Fruit fly (Drosophila melanogaster) whole organism, embryonic: ENCODE data around the gene QIL1.
A peak's percentile ranks its signal among the peaks of the same experiment; 100 is the strongest.

ENCODE experiments used
- Abd-B ChIP-seq: fragments of 200-800 bp; sonication (Bioruptor generic); optimal IDR thresholded peaks from 2 replicates; lab custom pipeline; 2018; ENCODE audit warnings: missing biosample characterization, mild to moderate bottlenecking, missing genetic modification characterization, moderate library complexity
- Atf3 ChIP-seq: fragments of 200-800 bp; sonication (Bioruptor generic); optimal IDR thresholded peaks from 3 replicates; lab custom pipeline; 2016; ENCODE audit warnings: missing biosample characterization, missing genetic modification characterization
- CG10209 ChIP-seq: fragments of 200-800 bp; sonication (Bioruptor generic); optimal IDR thresholded peaks from 3 replicates; lab custom pipeline; 2017; ENCODE audit warnings: missing biosample characterization, mild to moderate bottlenecking, missing genetic modification characterization, missing genetic modification reagents
- CG11560 ChIP-seq: fragments of 200-800 bp; sonication (Bioruptor generic); IDR thresholded peaks from 3 replicates; pipeline ENCODE4 v1.3.6; 2022; ENCODE audit warnings: missing biosample characterization, missing genetic modification characterization
- CG12942 ChIP-seq: fragments of 200-800 bp; sonication (Bioruptor generic); optimal IDR thresholded peaks from 3 replicates; lab custom pipeline; 2016; ENCODE audit warnings: missing biosample characterization, missing genetic modification characterization
- CG14667 ChIP-seq: fragments of 200-800 bp; sonication (Bioruptor generic); IDR thresholded peaks from 2 replicates; pipeline ENCODE4 v1.3.6; 2022; ENCODE audit warnings: missing biosample characterization, missing genetic modification characterization
- CG15479 ChIP-seq: fragments of 200-800 bp; sonication (Bioruptor generic); optimal IDR thresholded peaks from 3 replicates; lab custom pipeline; 2019; ENCODE audit warnings: missing biosample characterization, mild to moderate bottlenecking, missing genetic modification characterization, moderate library complexity
- CG1603 ChIP-seq: fragments of 200-800 bp; sonication (Bioruptor generic); optimal IDR thresholded peaks from 2 replicates; lab custom pipeline; 2019; ENCODE audit warnings: missing biosample characterization, mild to moderate bottlenecking, missing genetic modification characterization, moderate library complexity
- CG2678 ChIP-seq: fragments of 200-800 bp; sonication (Bioruptor generic); optimal IDR thresholded peaks from 3 replicates; lab custom pipeline; 2019; ENCODE audit warnings: missing biosample characterization, mild to moderate bottlenecking, missing genetic modification characterization, moderate library complexity
- CG32772 ChIP-seq: fragments of 200-800 bp; sonication (Bioruptor generic); IDR thresholded peaks from 2 replicates; pipeline ENCODE4 v1.3.6; 2022; ENCODE audit warnings: missing biosample characterization, missing genetic modification characterization
- CG3407 ChIP-seq: fragments of 200-800 bp; sonication (Bioruptor generic); optimal IDR thresholded peaks from 2 replicates; lab custom pipeline; 2018; ENCODE audit warnings: missing biosample characterization, mild to moderate bottlenecking, missing genetic modification characterization
- CG6175 ChIP-seq: fragments of 200-800 bp; sonication (Bioruptor generic); IDR thresholded peaks from 3 replicates; pipeline ENCODE4 v1.3.6; 2022; ENCODE audit warnings: missing biosample characterization, missing genetic modification characterization
- CG6272 ChIP-seq: fragments of 200-800 bp; sonication (Bioruptor generic); IDR thresholded peaks from 2 replicates; pipeline ENCODE4 v1.3.6; 2022; ENCODE audit warnings: missing biosample characterization, missing genetic modification characterization
- CG6689 ChIP-seq: fragments of 200-800 bp; sonication (Bioruptor generic); IDR thresholded peaks from 2 replicates; pipeline ENCODE4 v1.3.6; 2022; ENCODE audit warnings: missing biosample characterization, missing genetic modification characterization
- CG6765 ChIP-seq: fragments of 200-800 bp; sonication (Bioruptor generic); optimal IDR thresholded peaks from 3 replicates; lab custom pipeline; 2017; ENCODE audit warnings: missing biosample characterization, mild to moderate bottlenecking, missing genetic modification characterization
- CG6791 ChIP-seq: fragments of 200-800 bp; sonication (Bioruptor generic); IDR thresholded peaks from 3 replicates; pipeline ENCODE4 v1.3.6; 2022; ENCODE audit warnings: missing biosample characterization, missing genetic modification characterization; ENCODE audit not compliant: partially characterized antibody
- CG6813 ChIP-seq: fragments of 200-800 bp; sonication (Bioruptor generic); optimal IDR thresholded peaks from 2 replicates; lab custom pipeline; 2017; ENCODE audit warnings: missing biosample characterization, missing genetic modification characterization, mild to moderate bottlenecking, moderate library complexity, missing genetic modification reagents
- CG6854 ChIP-seq: fragments of 200-800 bp; sonication (Bioruptor generic); optimal IDR thresholded peaks from 3 replicates; lab custom pipeline; 2017; ENCODE audit warnings: missing biosample characterization, mild to moderate bottlenecking, missing genetic modification characterization
- CG8089 ChIP-seq: fragments of 200-800 bp; sonication (Bioruptor generic); optimal IDR thresholded peaks from 3 replicates; lab custom pipeline; 2016; ENCODE audit warnings: missing biosample characterization, missing genetic modification characterization
- CG9727 ChIP-seq: fragments of 200-800 bp; sonication (Bioruptor generic); optimal IDR thresholded peaks from 3 replicates; lab custom pipeline; 2017; ENCODE audit warnings: missing biosample characterization, mild to moderate bottlenecking, missing genetic modification characterization
- Chrac-16 ChIP-seq: fragments of 200-800 bp; sonication (Bioruptor generic); optimal IDR thresholded peaks from 3 replicates; lab custom pipeline; 2016; ENCODE audit warnings: missing biosample characterization, missing genetic modification characterization
- CrebB ChIP-seq: fragments of 200-800 bp; sonication (Bioruptor generic); optimal IDR thresholded peaks from 3 replicates; lab custom pipeline; 2018; ENCODE audit warnings: missing biosample characterization, mild to moderate bottlenecking, missing genetic modification characterization
- Dbx ChIP-seq: fragments of 200-800 bp; sonication (Bioruptor generic); IDR thresholded peaks from 3 replicates; pipeline ENCODE4 v1.3.6; 2022; ENCODE audit warnings: missing biosample characterization, missing genetic modification characterization
- Deaf1 ChIP-seq: fragments of 200-800 bp; optimal IDR thresholded peaks from 3 replicates; lab custom pipeline; 2019; ENCODE audit warnings: missing biosample characterization, mild to moderate bottlenecking, missing genetic modification characterization, moderate library complexity
- Dek ChIP-seq: fragments of 200-800 bp; sonication (Bioruptor generic); optimal IDR thresholded peaks from 3 replicates; lab custom pipeline; 2019; ENCODE audit warnings: missing biosample characterization, mild to moderate bottlenecking, missing genetic modification characterization, moderate library complexity
- E2f1 ChIP-seq: fragments of 200-800 bp; sonication (Bioruptor generic); IDR thresholded peaks from 2 replicates; pipeline ENCODE4 v1.3.6; 2022; ENCODE audit warnings: missing biosample characterization, missing genetic modification characterization
- Hmr ChIP-seq: fragments of 200-800 bp; sonication (Bioruptor generic); optimal IDR thresholded peaks from 3 replicates; lab custom pipeline; 2017; ENCODE audit warnings: mild to moderate bottlenecking, missing biosample characterization, missing genetic modification reagents, missing genetic modification characterization
- Myb ChIP-seq: fragments of 200-800 bp; sonication (Bioruptor generic); optimal IDR thresholded peaks from 2 replicates; lab custom pipeline; 2016; ENCODE audit warnings: missing biosample characterization, missing genetic modification characterization
- PHDP ChIP-seq: fragments of 200-800 bp; sonication (Bioruptor generic); optimal IDR thresholded peaks from 3 replicates; lab custom pipeline; 2018; ENCODE audit warnings: missing biosample characterization, mild to moderate bottlenecking, missing genetic modification characterization, moderate library complexity
- Stat92E ChIP-seq, 3 experiments: fragments of >200 bp in 2 of 3; fragments of 200-800 bp in 1 of 3; sonication (Bioruptor generic) in 1 of 3; optimal IDR thresholded peaks; 2 replicates each; lab custom pipeline; 2017 to 2019; ENCODE audit warnings: missing biosample characterization in 3 of 3, missing genetic modification characterization in 3 of 3, mild to moderate bottlenecking in 1 of 3, moderate library complexity in 1 of 3
- ac ChIP-seq: fragments of 200-800 bp; sonication (Bioruptor generic); optimal IDR thresholded peaks from 3 replicates; lab custom pipeline; 2017; ENCODE audit warnings: missing biosample characterization, mild to moderate bottlenecking, missing genetic modification characterization
- ara ChIP-seq: fragments of 200-800 bp; sonication (Bioruptor generic); IDR thresholded peaks from 2 replicates; pipeline ENCODE4 v1.3.6; 2022; ENCODE audit warnings: missing biosample characterization, missing genetic modification characterization
- bbx ChIP-seq: fragments of 200-800 bp; sonication (Bioruptor generic); IDR thresholded peaks from 2 replicates; pipeline ENCODE4 v1.3.6; 2022; ENCODE audit warnings: missing biosample characterization, missing genetic modification characterization; ENCODE audit not compliant: partially characterized antibody
- corto ChIP-seq: fragments of 200-800 bp; sonication (Bioruptor generic); optimal IDR thresholded peaks from 2 replicates; lab custom pipeline; 2016; ENCODE audit warnings: missing biosample characterization, mild to moderate bottlenecking, missing genetic modification characterization, moderate library complexity
- disco-r ChIP-seq: fragments of 200-800 bp; sonication (Bioruptor generic); optimal IDR thresholded peaks from 2 replicates; lab custom pipeline; 2016; ENCODE audit warnings: missing biosample characterization, missing genetic modification characterization
- fd102C ChIP-seq: fragments of 200-800 bp; sonication (Bioruptor generic); optimal IDR thresholded peaks from 2 replicates; lab custom pipeline; 2018; ENCODE audit warnings: missing biosample characterization, mild to moderate bottlenecking, missing genetic modification characterization, moderate library complexity
- fru ChIP-seq: fragments of >200 bp; optimal IDR thresholded peaks from 2 replicates; lab custom pipeline; 2017
- ftz-f1 ChIP-seq: fragments of 200-800 bp; sonication (Bioruptor generic); optimal IDR thresholded peaks from 2 replicates; lab custom pipeline; 2016; ENCODE audit warnings: missing biosample characterization, missing genetic modification characterization
- fu2 ChIP-seq: fragments of 200-800 bp; sonication (Bioruptor generic); optimal IDR thresholded peaks from 2 replicates; lab custom pipeline; 2016; ENCODE audit warnings: missing biosample characterization, missing genetic modification characterization
- gem ChIP-seq: fragments of 200-800 bp; sonication (Bioruptor generic); optimal IDR thresholded peaks from 2 replicates; lab custom pipeline; 2019; ENCODE audit warnings: missing biosample characterization, mild to moderate bottlenecking, missing genetic modification characterization, moderate library complexity
- nom ChIP-seq: fragments of 200-800 bp; sonication (Bioruptor generic); optimal IDR thresholded peaks from 2 replicates; lab custom pipeline; 2017; ENCODE audit warnings: missing biosample characterization, missing genetic modification characterization, mild to moderate bottlenecking, moderate library complexity, missing genetic modification reagents
- onecut ChIP-seq: fragments of 200-800 bp; sonication (Bioruptor generic); IDR thresholded peaks from 2 replicates; pipeline ENCODE4 v1.3.6; 2022; ENCODE audit warnings: missing biosample characterization, missing genetic modification characterization
- peb ChIP-seq: fragments of 200-800 bp; sonication (Bioruptor generic); IDR thresholded peaks from 2 replicates; pipeline ENCODE4 v1.3.6; 2022; ENCODE audit warnings: missing biosample characterization, missing genetic modification characterization
- ranshi ChIP-seq: fragments of 200-800 bp; sonication (Bioruptor generic); IDR thresholded peaks from 2 replicates; pipeline ENCODE4 v1.3.6; 2022; ENCODE audit warnings: missing biosample characterization, missing genetic modification characterization
- scrt ChIP-seq: fragments of 200-800 bp; sonication (Bioruptor generic); optimal IDR thresholded peaks from 2 replicates; lab custom pipeline; 2018; ENCODE audit warnings: missing biosample characterization, mild to moderate bottlenecking, missing genetic modification characterization, moderate library complexity
- tll ChIP-seq, 2 experiments: fragments of 200-800 bp in 1 of 2; fragments of >200 bp in 1 of 2; sonication (Bioruptor generic) in 1 of 2; optimal IDR thresholded peaks; 2 replicates each; lab custom pipeline; 2017 to 2019; ENCODE audit warnings: missing biosample characterization in 2 of 2, missing genetic modification characterization in 2 of 2, mild to moderate bottlenecking in 1 of 2, moderate library complexity in 1 of 2
- trem ChIP-seq: fragments of 200-800 bp; optimal IDR thresholded peaks from 3 replicates; lab custom pipeline; 2019; ENCODE audit warnings: missing biosample characterization, mild to moderate bottlenecking, missing genetic modification characterization, moderate library complexity
- vnd ChIP-seq: fragments of 200-800 bp; sonication (Bioruptor generic); IDR thresholded peaks from 3 replicates; pipeline ENCODE4 v1.3.6; 2022; ENCODE audit warnings: missing biosample characterization, missing genetic modification characterization; ENCODE audit not compliant: partially characterized antibody
- wor ChIP-seq: fragments of 200-800 bp; sonication (Bioruptor generic); IDR thresholded peaks from 2 replicates; pipeline ENCODE4 v1.3.6; 2022; ENCODE audit warnings: missing biosample characterization, missing genetic modification characterization
- zen ChIP-seq: fragments of 200-800 bp; sonication (Bioruptor generic); optimal IDR thresholded peaks from 3 replicates; lab custom pipeline; 2018; ENCODE audit warnings: missing biosample characterization, mild to moderate bottlenecking, missing genetic modification characterization, moderate library complexity

QIL1 gene

dm6 chr3L:17419103-17419741 is 46.5 kb upstream of the QIL1 start:
- TF ChIP-seq CG3407 (GFP tag; lab: Kevin White, UChicago) (no peak), fu2 (GFP tag; lab: Kevin White, UChicago) (no peak), CrebB (tag; lab: Kevin White, UChicago) (no peak), Abd-B (GFP tag; lab: Kevin White, UChicago) (no peak), CG6791 (GFP tag; lab: Robert Waterston, UW) (no peak), bbx (GFP tag; lab: Robert Waterston, UW) (no peak), CG6765 (GFP tag; lab: Kevin White, UChicago) (no peak), CG11560 (tag; lab: Robert Waterston, UW) (no peak), Chrac-16 (GFP tag; lab: Kevin White, UChicago) (no peak), tll (GFP tag; optimal IDR thresholded peaks at IDR 0.05; lab: Kevin White, UChicago) (peak in 1 of 2 experiments; percentile 61), CG6689 (no peak), wor (GFP tag; lab: Robert Waterston, UW) (no peak), CG1603 (tag; lab: Kevin White, UChicago) (peak; percentile 27), Atf3 (GFP tag; lab: Kevin White, UChicago) (no peak), ac (GFP tag; lab: Kevin White, UChicago) (peak; percentile 58), vnd (GFP tag; lab: Robert Waterston, UW) (no peak), Stat92E (GFP tag; optimal IDR thresholded peaks at IDR 0.05; lab: Kevin White, UChicago) (no peak), corto (no peak), E2f1 (GFP tag; lab: Robert Waterston, UW) (no peak), Myb (no peak), CG6272 (no peak), Dbx (GFP tag; lab: Robert Waterston, UW) (peak; percentile 15; the same call in 1 of the 3 replicates), zen (tag; lab: Kevin White, UChicago) (peak; percentile 46), fd102C (GFP tag; lab: Kevin White, UChicago) (peak; percentile 43), gem (tag; lab: Kevin White, UChicago) (peak; percentile 40), peb (GFP tag; lab: Robert Waterston, UW) (no peak), fru (lab: Kevin White, UChicago) (no peak), CG2678 (peak; percentile 9), ftz-f1 (GFP tag; lab: Kevin White, UChicago) (no peak), CG12942 (GFP tag; lab: Kevin White, UChicago) (no peak), Dek (tag; lab: Kevin White, UChicago) (no peak), nom (GFP tag; lab: Kevin White, UChicago) (no peak), ara (GFP tag; lab: Robert Waterston, UW) (no peak), CG6175 (GFP tag; lab: Robert Waterston, UW) (no peak), CG10209 (GFP tag; lab: Kevin White, UChicago) (peak; percentile 18), scrt (GFP tag; lab: Kevin White, UChicago) (no peak), CG15479 (peak; percentile 66), onecut (GFP tag; lab: Robert Waterston, UW) (0 out of 2 replicates have a peak, but pooled peaks have one; percentile 22), CG6854 (GFP tag; lab: Kevin White, UChicago) (no peak), CG8089 (GFP tag; lab: Kevin White, UChicago) (no peak), ranshi (GFP tag; lab: Robert Waterston, UW) (no peak), CG6813 (GFP tag; lab: Kevin White, UChicago) (peak; percentile 41), CG32772 (GFP tag; lab: Robert Waterston, UW) (no peak), Hmr (GFP tag; lab: Kevin White, UChicago) (peak; percentile 9), PHDP (tag; lab: Kevin White, UChicago) (peak; percentile 7), CG14667 (no peak), disco-r (GFP tag; lab: Kevin White, UChicago) (no peak), trem (tag; lab: Kevin White, UChicago) (no peak), CG9727 (GFP tag; lab: Kevin White, UChicago) (peak; percentile 13), Deaf1 (tag; lab: Kevin White, UChicago) (no peak)
